Fruit fly (Drosophila melanogaster): Measurements from ENCODE around the gene Lcp65Ag3.

DNA sequence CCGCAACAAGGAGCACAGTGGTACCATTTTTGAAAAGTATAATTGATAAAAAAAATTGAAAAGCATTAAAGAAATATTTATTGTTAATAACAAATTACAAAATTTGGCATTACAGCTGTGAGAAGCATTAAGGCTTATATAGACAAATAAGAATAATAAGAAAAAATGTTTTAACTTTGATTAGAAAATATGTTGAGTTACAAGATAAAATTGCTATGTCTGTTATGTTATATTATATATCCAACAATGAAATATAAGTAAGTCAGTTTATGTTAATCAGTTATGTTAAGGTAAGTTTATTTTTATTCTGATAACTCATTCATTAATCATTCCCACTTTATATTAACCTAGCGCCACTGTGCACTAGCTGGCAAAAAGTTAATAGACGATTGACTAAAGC, 29.1 kb upstream of the Lcp65Ag3 start:
- no peak for TF ChIP-seq Myc (optimal IDR thresholded peaks at IDR 0.05)
- no peak for TF ChIP-seq insv (optimal IDR thresholded peaks at IDR 0.05)
- no peak for TF ChIP-seq ttk (optimal IDR thresholded peaks at IDR 0.05)
